Worm (Caenorhabditis elegans) whole organism, L1 larva: ENCODE measurements around the gene unc-105.

Experiments used
- C04F5.9 ChIP-seq: sonication (generic microtip); optimal IDR thresholded peaks from 2 replicates; lab custom pipeline; 2016; ENCODE audit warnings: missing genetic modification characterization, missing compliant biosample characterization
- C16A3.4 ChIP-seq: fragments of 150-350 bp; optimal IDR thresholded peaks from 2 replicates; lab custom pipeline; 2014; ENCODE audit warnings: missing biosample characterization, missing genetic modification characterization
- F16B12.6 ChIP-seq: fragments of 150-350 bp; optimal IDR thresholded peaks from 2 replicates; lab custom pipeline; 2014; ENCODE audit warnings: missing biosample characterization, missing genetic modification characterization
- Y116A8C.19 ChIP-seq: sonication (generic microtip); optimal IDR thresholded peaks from 2 replicates; lab custom pipeline; 2016; ENCODE audit warnings: missing compliant biosample characterization, missing genetic modification characterization, borderline replicate concordance
- aha-1 ChIP-seq: fragments of 150-350 bp; optimal IDR thresholded peaks from 2 replicates; lab custom pipeline; 2014; ENCODE audit warnings: missing biosample characterization, missing genetic modification characterization
- aly-2 ChIP-seq: fragments of 150-350 bp; optimal IDR thresholded peaks from 2 replicates; lab custom pipeline; 2014; ENCODE audit warnings: missing biosample characterization, missing genetic modification characterization
- blmp-1 ChIP-seq: fragments of 150-350 bp; optimal IDR thresholded peaks from 2 replicates; lab custom pipeline; 2014; ENCODE audit warnings: missing biosample characterization, missing genetic modification characterization
- ceh-8 ChIP-seq: fragments of 200-800 bp; sonication (Bioruptor generic); optimal IDR thresholded peaks from 2 replicates; lab custom pipeline; 2018; ENCODE audit warnings: mild to moderate bottlenecking, missing genetic modification characterization, moderate library complexity, missing compliant biosample characterization
- dpl-1 ChIP-seq, 3 experiments: fragments of 150-350 bp in 2 of 3; sonication (generic microtip) in 1 of 3; optimal IDR thresholded peaks; 2 replicates each; lab custom pipeline; 2014 to 2017; ENCODE audit warnings: missing biosample characterization in 3 of 3, missing genetic modification characterization in 3 of 3, missing genetic modification reagents in 3 of 3
- dsc-1 ChIP-seq: sonication (generic microtip); optimal IDR thresholded peaks from 2 replicates; lab custom pipeline; 2016; ENCODE audit warnings: mild to moderate bottlenecking, missing genetic modification characterization, missing compliant biosample characterization
- efl-1 ChIP-seq, 4 experiments: fragments of 150-350 bp; optimal IDR thresholded peaks in 3 of 4; peaks in 1 of 4; 1 replicate in 1 of 4; 2 replicates in 3 of 4; lab custom pipeline; 2014; ENCODE audit warnings: missing biosample characterization in 2 of 4, missing genetic modification characterization in 2 of 4, missing genetic modification reagents in 2 of 4
- egl-13 ChIP-seq: sonication (generic microtip); optimal IDR thresholded peaks from 2 replicates; lab custom pipeline; 2016; ENCODE audit warnings: missing genotype, missing genetic modification reagents, missing genetic modification characterization, missing compliant biosample characterization
- elt-2 ChIP-seq: sonication (generic microtip); optimal IDR thresholded peaks from 2 replicates; lab custom pipeline; 2016; ENCODE audit warnings: missing genetic modification characterization, mild to moderate bottlenecking, inconsistent platforms, missing compliant biosample characterization, missing genetic modification reagents
- ets-5 ChIP-seq: fragments of 200-800 bp; sonication (Bioruptor generic); IDR thresholded peaks from 2 replicates; pipeline ENCODE4 v1.3.6; 2022; ENCODE audit warnings: missing genetic modification characterization, missing compliant biosample characterization
- fkh-10 ChIP-seq: sonication (generic microtip); optimal IDR thresholded peaks from 2 replicates; lab custom pipeline; 2017; ENCODE audit warnings: missing biosample characterization, missing genetic modification reagents, missing genetic modification characterization
- fkh-8 ChIP-seq: sonication (generic microtip); optimal IDR thresholded peaks from 2 replicates; lab custom pipeline; 2016; ENCODE audit warnings: mild to moderate bottlenecking, missing genetic modification characterization, missing compliant biosample characterization
- grh-1 ChIP-seq: fragments of 200-800 bp; sonication (Bioruptor generic); IDR thresholded peaks from 2 replicates; pipeline ENCODE4 v1.3.6; 2022; ENCODE audit warnings: missing genetic modification reagents, missing genetic modification characterization, missing compliant biosample characterization
- hpl-2 ChIP-seq: fragments of 150-350 bp; optimal IDR thresholded peaks from 2 replicates; lab custom pipeline; 2014; ENCODE audit warnings: missing biosample characterization, missing genetic modification reagents, missing genetic modification characterization
- isw-1 ChIP-seq: fragments of 200-800 bp; sonication (Bioruptor generic); IDR thresholded peaks from 2 replicates; pipeline ENCODE4 v1.3.6; 2022; ENCODE audit warnings: missing genetic modification characterization, missing compliant biosample characterization
- jun-1 ChIP-seq: fragments of 150-350 bp; optimal IDR thresholded peaks from 2 replicates; lab custom pipeline; 2014; ENCODE audit warnings: missing biosample characterization, missing genetic modification reagents, missing genetic modification characterization
- lin-13 ChIP-seq: fragments of 150-350 bp; optimal IDR thresholded peaks from 2 replicates; lab custom pipeline; 2014; ENCODE audit warnings: missing biosample characterization, missing genetic modification reagents, missing genetic modification characterization
- lin-39 ChIP-seq: fragments of 150-350 bp; optimal IDR thresholded peaks from 2 replicates; lab custom pipeline; 2014; ENCODE audit warnings: missing biosample characterization, missing genetic modification reagents, missing genetic modification characterization
- lir-3 ChIP-seq: sonication (generic microtip); optimal IDR thresholded peaks from 2 replicates; lab custom pipeline; 2016; ENCODE audit warnings: mild to moderate bottlenecking, missing genetic modification characterization, moderate library complexity, missing compliant biosample characterization; ENCODE audit not compliant: poor library complexity
- lsy-2 ChIP-seq, 2 experiments: fragments of 150-350 bp; optimal IDR thresholded peaks; 2 replicates each; lab custom pipeline; 2014; ENCODE audit warnings: missing biosample characterization in 2 of 2, missing genetic modification characterization in 2 of 2
- mdl-1 ChIP-seq, 2 experiments: fragments of 150-350 bp; optimal IDR thresholded peaks; 2 replicates each; lab custom pipeline; 2014 to 2017; ENCODE audit warnings: missing biosample characterization in 2 of 2, missing genetic modification characterization in 2 of 2, inconsistent platforms in 1 of 2
- nhr-11 ChIP-seq: fragments of 150-350 bp; optimal IDR thresholded peaks from 2 replicates; lab custom pipeline; 2014; ENCODE audit warnings: missing biosample characterization, missing genetic modification characterization
- nhr-20 ChIP-seq: sonication (generic microtip); optimal IDR thresholded peaks from 2 replicates; lab custom pipeline; 2016; ENCODE audit warnings: mild to moderate bottlenecking, missing genetic modification characterization, missing compliant biosample characterization
- nhr-237 ChIP-seq: fragments of 150-350 bp; optimal IDR thresholded peaks from 2 replicates; lab custom pipeline; 2014; ENCODE audit warnings: missing biosample characterization, missing genetic modification characterization
- nhr-28 ChIP-seq: fragments of 150-350 bp; optimal IDR thresholded peaks from 2 replicates; lab custom pipeline; 2014; ENCODE audit warnings: missing biosample characterization, missing genetic modification characterization
- nhr-47 ChIP-seq: sonication (generic microtip); optimal IDR thresholded peaks from 2 replicates; lab custom pipeline; 2016; ENCODE audit warnings: mild to moderate bottlenecking, missing genetic modification characterization, moderate library complexity, missing compliant biosample characterization
- nhr-71 ChIP-seq: sonication (generic microtip); optimal IDR thresholded peaks from 2 replicates; lab custom pipeline; 2016; ENCODE audit warnings: mild to moderate bottlenecking, missing genetic modification characterization, moderate library complexity, missing compliant biosample characterization
- nhr-76 ChIP-seq: sonication (generic microtip); optimal IDR thresholded peaks from 2 replicates; lab custom pipeline; 2017; ENCODE audit warnings: missing biosample characterization, missing genetic modification characterization
- nhr-77 ChIP-seq: fragments of 150-350 bp; optimal IDR thresholded peaks from 2 replicates; lab custom pipeline; 2014; ENCODE audit warnings: missing biosample characterization, missing genetic modification characterization
- nhr-85 ChIP-seq: sonication (generic microtip); peaks from one replicate; lab custom pipeline; 2016; ENCODE audit warnings: missing genetic modification characterization, inconsistent platforms, missing compliant biosample characterization
- nhr-90 ChIP-seq: sonication (generic microtip); optimal IDR thresholded peaks from 2 replicates; lab custom pipeline; 2016; ENCODE audit warnings: mild to moderate bottlenecking, missing genetic modification characterization, missing compliant biosample characterization; ENCODE audit not compliant: poor library complexity
- pax-3 ChIP-seq: fragments of 200-800 bp; sonication (Bioruptor generic); optimal IDR thresholded peaks from 2 replicates; lab custom pipeline; 2018; ENCODE audit warnings: mild to moderate bottlenecking, missing genetic modification characterization, moderate library complexity, missing compliant biosample characterization
- skn-1 ChIP-seq: fragments of 150-350 bp; optimal IDR thresholded peaks from 2 replicates; lab custom pipeline; 2014; ENCODE audit warnings: missing biosample characterization, missing genetic modification characterization
- sox-4 ChIP-seq: sonication (generic microtip); optimal IDR thresholded peaks from 2 replicates; lab custom pipeline; 2016; ENCODE audit warnings: missing genetic modification characterization, missing compliant biosample characterization
- sup-37 ChIP-seq: fragments of 200-800 bp; sonication (Bioruptor generic); optimal IDR thresholded peaks from 2 replicates; lab custom pipeline; 2018; ENCODE audit warnings: mild to moderate bottlenecking, missing genetic modification characterization, missing compliant biosample characterization
- unc-62 ChIP-seq: fragments of 150-350 bp; optimal IDR thresholded peaks from 2 replicates; lab custom pipeline; 2014; ENCODE audit warnings: missing biosample characterization, missing genetic modification reagents, missing genetic modification characterization
- unc-86 ChIP-seq: sonication (generic microtip); optimal IDR thresholded peaks from 2 replicates; lab custom pipeline; 2016; ENCODE audit warnings: missing genetic modification characterization, missing compliant biosample characterization
- xbp-1 ChIP-seq: sonication (generic microtip); optimal IDR thresholded peaks from 2 replicates; lab custom pipeline; 2016; ENCODE audit warnings: missing genetic modification characterization, missing compliant biosample characterization
- zip-4 ChIP-seq: fragments of 200-800 bp; sonication (Bioruptor generic); optimal IDR thresholded peaks from 2 replicates; lab custom pipeline; 2018; ENCODE audit warnings: mild to moderate bottlenecking, missing genetic modification characterization, moderate library complexity, missing compliant biosample characterization
- ztf-11 ChIP-seq, 2 experiments: sonication (generic microtip); optimal IDR thresholded peaks; 2 replicates each; lab custom pipeline; 2016 to 2017; ENCODE audit warnings: missing genetic modification characterization in 2 of 2, missing biosample characterization in 1 of 2, missing compliant biosample characterization in 1 of 2
- ztf-4 ChIP-seq: fragments of 150-350 bp; optimal IDR thresholded peaks from 2 replicates; lab custom pipeline; 2014; ENCODE audit warnings: missing biosample characterization, missing genetic modification characterization

unc-105 gene

DNA sequence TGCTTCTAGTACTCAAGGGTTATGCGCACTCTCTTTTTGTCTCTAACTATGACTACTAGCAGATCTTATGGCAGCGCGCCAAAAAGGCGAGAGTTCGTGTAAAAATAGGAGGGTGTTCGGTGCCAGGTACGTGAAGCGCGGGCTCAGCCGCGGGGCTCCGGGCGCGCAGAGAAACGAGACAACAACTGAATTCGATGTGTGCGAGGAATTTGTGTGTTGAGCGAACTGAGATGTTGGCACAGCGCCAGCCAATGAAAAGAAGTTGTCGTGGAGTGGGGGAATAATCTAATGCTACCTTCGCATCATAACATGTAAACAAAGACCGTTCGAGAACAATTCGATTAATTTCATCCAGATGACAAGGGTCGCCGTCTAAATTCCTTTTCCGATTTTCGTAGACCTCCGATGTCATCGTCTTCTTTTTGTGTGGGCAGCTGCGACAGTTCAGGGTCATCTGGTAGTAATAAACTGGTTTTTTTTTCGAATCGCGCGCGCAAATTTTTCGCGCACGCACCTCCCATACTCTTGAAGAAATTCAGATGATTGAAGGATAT lies 15.2 kb downstream of the unc-105 start (continued):
- TF ChIP-seq aly-2 (no peak), nhr-11 (tag; lab: Kevin White, UChicago) (no peak), ztf-4 (peak; percentile 48), zip-4 (GFP tag; lab: Kevin White, UChicago) (no peak), egl-13 (tag; lab: Kevin White, UChicago) (peak; percentile 9), nhr-28 (tag; lab: Kevin White, UChicago) (no peak), ceh-8 (GFP tag; lab: Kevin White, UChicago) (peak; percentile 24), lsy-2 (tag; optimal IDR thresholded peaks at IDR 0.05; lab: Kevin White, UChicago) (peak; percentile 23 to 59), aha-1 (no peak), jun-1 (tag; lab: Kevin White, UChicago) (peak; percentile 66), blmp-1 (peak; percentile 82), C16A3.4 (tag; lab: Kevin White, UChicago) (no peak)

ce11 chrII:8135953-8136352 lies 19.7 kb downstream of the unc-105 start:
- TF ChIP-seq ztf-11 (tag; optimal IDR thresholded peaks at IDR 0.05; lab: Kevin White, UChicago) = no peak
- no peak for TF ChIP-seq F16B12.6 (tag; lab: Kevin White, UChicago)
- TF ChIP-seq isw-1 = no peak
- no peak for TF ChIP-seq skn-1 (tag; lab: Kevin White, UChicago)
- no peak for TF ChIP-seq nhr-237 (tag; lab: Kevin White, UChicago)
- no peak for TF ChIP-seq nhr-76 (tag; lab: Kevin White, UChicago)
- no peak for TF ChIP-seq mdl-1 (tag; optimal IDR thresholded peaks at IDR 0.05; lab: Kevin White, UChicago)
- no peak for TF ChIP-seq unc-86
- no peak for TF ChIP-seq ets-5 (GFP tag; lab: Robert Waterston, UW)
- TF ChIP-seq sup-37 (GFP tag; lab: Kevin White, UChicago) = no peak
- TF ChIP-seq fkh-10 (GFP tag; lab: Kevin White, UChicago) = no peak
- TF ChIP-seq elt-2 (tag; lab: Kevin White, UChicago) = no peak
- no peak for TF ChIP-seq nhr-47 (tag; lab: Kevin White, UChicago)
- TF ChIP-seq Y116A8C.19 (tag; lab: Kevin White, UChicago) = no peak
- no peak for TF ChIP-seq nhr-90 (tag; lab: Kevin White, UChicago)
- TF ChIP-seq lin-13 = no peak

- TF ChIP-seq aha-1 (no peak), efl-1 (optimal IDR thresholded peaks at IDR 0.05; lab: Kevin White, UChicago) (no peak), efl-1 (GFP tag; optimal IDR thresholded peaks at IDR 0.05 in 1 of 2; lab: Kevin White, UChicago) (peak in 1 of 2 experiments; percentile 11)
Measured at ce11 chrII:8136818-8137217, 20.6 kb downstream of the unc-105 start, which contains the start of gene ctns-1. Gene ctns-1 (minus strand): TSS chrII:8136918.

DNA sequence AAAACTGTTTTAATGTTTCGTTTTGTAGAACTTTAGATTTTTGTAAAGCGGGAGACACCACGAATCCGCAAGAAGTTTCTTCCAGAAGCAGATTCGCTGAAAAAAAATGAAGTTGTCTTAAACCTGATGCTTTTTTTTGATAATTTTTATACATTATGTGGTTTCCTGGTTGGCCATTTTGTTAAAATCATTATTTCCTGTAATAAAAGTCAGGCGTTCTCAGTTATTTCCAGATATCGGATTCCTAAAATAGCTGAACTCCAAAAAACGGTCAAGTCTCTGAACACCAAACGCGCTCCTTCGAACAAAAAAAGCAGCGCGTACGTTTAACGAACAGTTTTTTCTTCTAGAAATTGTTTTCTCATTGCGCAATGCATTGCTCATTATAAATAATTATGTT lies 21.1 kb downstream of the unc-105 start:
- no peak for TF ChIP-seq blmp-1
- no peak for TF ChIP-seq unc-62 (GFP tag; lab: Kevin White, UChicago)
- no peak for TF ChIP-seq sox-4 (tag; lab: Kevin White, UChicago)
- TF ChIP-seq nhr-76 (tag; lab: Kevin White, UChicago) = no peak
- peak; percentile 65 to 73 for TF ChIP-seq efl-1 (optimal IDR thresholded peaks at IDR 0.05; lab: Kevin White, UChicago)
- TF ChIP-seq efl-1 (GFP tag; optimal IDR thresholded peaks at IDR 0.05 in 1 of 2; lab: Kevin White, UChicago) = peak; percentile 65 to 97
- TF ChIP-seq hpl-2 = no peak
- peak; percentile 1 for TF ChIP-seq xbp-1
- peak; percentile 15 to 88 for TF ChIP-seq lsy-2 (tag; optimal IDR thresholded peaks at IDR 0.05; lab: Kevin White, UChicago)
- no peak for TF ChIP-seq jun-1 (tag; lab: Kevin White, UChicago)
- TF ChIP-seq nhr-77 (tag; lab: Kevin White, UChicago) = peak; percentile 37
- TF ChIP-seq skn-1 (tag; lab: Kevin White, UChicago) = peak; percentile 33
- peak; percentile 68 for TF ChIP-seq nhr-85 (tag; lab: Kevin White, UChicago)
- peak; percentile 24 for TF ChIP-seq F16B12.6 (tag; lab: Kevin White, UChicago)
- peak; percentile 35 for TF ChIP-seq nhr-237 (tag; lab: Kevin White, UChicago)
- peak; percentile 47 to 70 (median 65) for TF ChIP-seq dpl-1 (GFP tag; optimal IDR thresholded peaks at IDR 0.05; lab: Kevin White, UChicago)
- peak; percentile 24 for TF ChIP-seq nhr-20 (tag; lab: Kevin White, UChicago)
- TF ChIP-seq dsc-1 (tag; lab: Kevin White, UChicago) = peak; percentile 7
- no peak for TF ChIP-seq lin-39
- TF ChIP-seq ets-5 (GFP tag; lab: Robert Waterston, UW) = no peak
- TF ChIP-seq pax-3 = peak; percentile 37
- TF ChIP-seq fkh-8 (tag; lab: Kevin White, UChicago) = peak; percentile 55
- TF ChIP-seq nhr-47 (tag; lab: Kevin White, UChicago) = peak; percentile 23
- no peak for TF ChIP-seq C04F5.9 (tag; lab: Kevin White, UChicago)
- peak; percentile 54 for TF ChIP-seq nhr-71 (tag; lab: Kevin White, UChicago)
- no peak for TF ChIP-seq grh-1 (GFP tag; lab: Robert Waterston, UW)
- peak; percentile 54 for TF ChIP-seq lir-3 (tag; lab: Kevin White, UChicago)
